Fruit fly (Drosophila melanogaster): ENCODE results near the gene Lnk.

- no peak for TF ChIP-seq pan (optimal IDR thresholded peaks at IDR 0.05)
- TF ChIP-seq usp (GFP tag; optimal IDR thresholded peaks at IDR 0.05) = no peak
- no peak for TF ChIP-seq psq (optimal IDR thresholded peaks at IDR 0.05)
- TF ChIP-seq CG8478 (optimal IDR thresholded peaks at IDR 0.05) = no peak
- no peak for TF ChIP-seq Dll (optimal IDR thresholded peaks at IDR 0.05)
Measured at dm6 chr3R:25941310-25941709, 53.0 kb downstream of the Lnk start.

Data from whole organism.